Worm (Caenorhabditis elegans) whole organism, L4 larva: ENCODE data around the gene mrps-35.

ENCODE experiments used
- F10B5.3 ChIP-seq: sonication (generic microtip); optimal IDR thresholded peaks from 2 replicates; lab custom pipeline; 2016; ENCODE audit warnings: mild to moderate bottlenecking, missing genetic modification characterization, missing compliant biosample characterization
- ama-1 ChIP-seq: fragments of 150-350 bp; optimal IDR thresholded peaks from 2 replicates; lab custom pipeline; 2014; ENCODE audit warnings: inconsistent platforms, mixed read lengths
- attf-4 ChIP-seq: sonication (generic microtip); optimal IDR thresholded peaks from 3 replicates; lab custom pipeline; 2017; ENCODE audit warnings: missing biosample characterization, missing genetic modification characterization
- egl-27 ChIP-seq: sonication (generic microtip); optimal IDR thresholded peaks from 3 replicates; lab custom pipeline; 2017; ENCODE audit warnings: missing biosample characterization, missing genetic modification reagents, missing genetic modification characterization
- lin-13 ChIP-seq: fragments of 150-350 bp; optimal IDR thresholded peaks from 2 replicates; lab custom pipeline; 2014; ENCODE audit warnings: missing biosample characterization, missing genetic modification reagents, missing genetic modification characterization
- madf-9 ChIP-seq: fragments of 200-800 bp; sonication (Bioruptor generic); conservative IDR thresholded peaks from 2 replicates; pipeline ENCODE4 v1.3.6; 2022; ENCODE audit warnings: missing genetic modification reagents, missing genetic modification characterization, missing compliant biosample characterization
- mes-2 ChIP-seq: sonication (generic microtip); optimal IDR thresholded peaks from 2 replicates; lab custom pipeline; 2016; ENCODE audit warnings: missing genotype, mild to moderate bottlenecking, missing genetic modification characterization, missing compliant biosample characterization; ENCODE audit not compliant: poor library complexity, severe bottlenecking
- unc-39 ChIP-seq: sonication (generic microtip); optimal IDR thresholded peaks from 2 replicates; lab custom pipeline; 2017; ENCODE audit warnings: missing biosample characterization, missing genetic modification characterization
- ztf-11 ChIP-seq: fragments of 150-350 bp; optimal IDR thresholded peaks from 2 replicates; lab custom pipeline; 2014; ENCODE audit warnings: missing biosample characterization, missing genetic modification characterization

- no peak for TF ChIP-seq madf-9 (GFP tag; lab: Robert Waterston, UW)
- TF ChIP-seq egl-27 (tag; lab: Kevin White, UChicago) = no peak
- no peak for TF ChIP-seq ama-1 (lab: Kevin White, UChicago)
- no peak for TF ChIP-seq mes-2 (tag; lab: Kevin White, UChicago)
- no peak for TF ChIP-seq F10B5.3 (tag; lab: Kevin White, UChicago)
- no peak for TF ChIP-seq ztf-11 (tag; lab: Kevin White, UChicago)
- TF ChIP-seq lin-13 (GFP tag; lab: Kevin White, UChicago) = no peak
- TF ChIP-seq attf-4 (tag; lab: Kevin White, UChicago) = no peak
- no peak for TF ChIP-seq unc-39 (tag; lab: Kevin White, UChicago)
Measured at ce11 chrV:18993017-18993416, 11.9 kb downstream of the mrps-35 start.
